Fruit fly (Drosophila melanogaster): Measurements from ENCODE around the gene ab.

Gene ab

DNA sequence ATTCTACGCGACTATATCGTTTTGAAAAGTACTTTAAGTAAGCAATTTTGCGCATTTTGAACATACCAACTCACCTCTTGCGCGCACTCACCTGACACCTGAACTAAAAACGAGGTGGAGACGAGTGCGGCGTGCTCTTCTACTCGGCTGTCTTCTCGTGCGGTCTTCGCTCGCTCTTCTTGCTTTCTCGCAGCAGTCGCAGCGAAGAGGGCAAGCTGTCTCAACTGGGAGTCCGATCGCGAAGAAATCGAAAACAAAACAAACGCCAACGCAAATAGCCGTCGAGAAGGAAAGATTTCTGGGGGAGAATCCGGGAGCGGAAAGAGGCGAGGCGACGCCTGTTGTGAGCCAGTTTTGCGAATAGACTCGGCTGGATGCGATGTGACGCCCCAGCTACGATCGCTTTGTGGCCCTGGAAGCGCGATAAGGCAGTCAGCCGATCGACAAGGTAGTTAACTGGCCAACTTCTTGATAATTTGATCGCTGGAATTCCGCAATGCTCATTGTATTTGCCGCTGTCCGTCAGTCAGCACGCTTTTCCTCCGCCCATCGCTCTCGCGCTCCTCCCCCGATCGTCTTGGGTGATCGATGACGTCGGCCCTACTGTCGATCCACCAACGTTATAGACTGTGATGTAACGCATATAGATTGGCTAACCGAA, 61.3 kb downstream of the ab start:
- no peak for TF ChIP-seq gl (tag; optimal IDR thresholded peaks at IDR 0.05)
- peak; percentile 48; the same call in 2 of the 3 replicates for TF ChIP-seq CG4496 (GFP tag; IDR thresholded peaks at IDR 0.05)
- TF ChIP-seq CG9948 (tag; optimal IDR thresholded peaks at IDR 0.05), result no peak
- peak; percentile 48; the same call in 2 of the 3 replicates for TF ChIP-seq fd96Ca (GFP tag; IDR thresholded peaks at IDR 0.05)
- TF ChIP-seq CG8159 (tag; optimal IDR thresholded peaks at IDR 0.05), result no peak
- no peak for TF ChIP-seq CG17806 (tag; optimal IDR thresholded peaks at IDR 0.05)
- TF ChIP-seq CG12605 (GFP tag; IDR thresholded peaks at IDR 0.05), result peak; percentile 60
- TF ChIP-seq CG10348 (GFP tag; IDR thresholded peaks at IDR 0.05), result no peak
- TF ChIP-seq Snoo (tag; optimal IDR thresholded peaks at IDR 0.05), result peak; percentile 4
- no peak for TF ChIP-seq CG34367 (tag; optimal IDR thresholded peaks at IDR 0.05)
- TF ChIP-seq CG13204 (GFP tag; optimal IDR thresholded peaks at IDR 0.05), result peak; percentile 82
- TF ChIP-seq CG32121 (GFP tag; IDR thresholded peaks at IDR 0.05), result 0 out of 2 replicates have a peak, but pooled peaks have one; percentile 23
- no peak for TF ChIP-seq D1 (tag; optimal IDR thresholded peaks at IDR 0.05)
- TF ChIP-seq Pif1B (GFP tag; optimal IDR thresholded peaks at IDR 0.05), result no peak
- no peak for TF ChIP-seq rn (GFP tag; IDR thresholded peaks at IDR 0.05)
- peak; percentile 55; the same call in 1 of the 2 replicates for TF ChIP-seq Ets98B (GFP tag; IDR thresholded peaks at IDR 0.05)
- peak; percentile 63 for TF ChIP-seq EcR (GFP tag; optimal IDR thresholded peaks at IDR 0.05)
- TF ChIP-seq Pif1A (GFP tag; optimal IDR thresholded peaks at IDR 0.05), result no peak

DNA sequence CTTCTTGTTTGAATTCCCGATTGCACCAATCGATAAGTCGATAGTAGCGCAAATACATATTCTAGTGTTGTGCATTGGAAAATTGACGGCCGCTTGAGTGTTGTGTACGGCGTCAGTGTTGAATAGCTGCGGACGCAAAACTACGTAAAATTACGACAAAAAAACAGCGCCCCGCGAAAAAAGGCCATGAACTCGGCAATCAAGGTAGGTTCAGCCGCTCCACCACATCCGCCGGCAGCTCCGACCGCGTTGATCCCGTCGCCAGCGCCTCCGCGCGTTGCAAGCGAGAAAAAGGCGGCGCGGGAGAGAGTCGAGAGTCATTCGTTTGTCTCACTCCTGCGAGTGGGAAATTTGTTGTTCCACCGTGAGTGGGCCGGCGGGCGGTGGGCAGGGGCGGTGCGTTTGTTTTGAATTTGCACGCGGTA, 67.5 kb downstream of the ab start, which contains the start of gene CG33695:
Gene CG33695 (plus strand): TSS at position 95 of the 425 bp plus-strand sequence.
- peak; percentile 36 for TF ChIP-seq CG15710 (tag; optimal IDR thresholded peaks at IDR 0.05)
- 0 out of 2 replicates have a peak, but pooled peaks have one; percentile 29 for TF ChIP-seq Ets98B (GFP tag; IDR thresholded peaks at IDR 0.05)
- no peak for TF ChIP-seq Pif1B (GFP tag; optimal IDR thresholded peaks at IDR 0.05)
- 0 out of 3 replicates have a peak, but pooled peaks have one; percentile 24 for TF ChIP-seq CG4496 (GFP tag; IDR thresholded peaks at IDR 0.05)
- peak; percentile 42; the same call in 1 of the 2 replicates for TF ChIP-seq CG32121 (GFP tag; IDR thresholded peaks at IDR 0.05)
- TF ChIP-seq EcR (GFP tag; optimal IDR thresholded peaks at IDR 0.05), result peak; percentile 37
- TF ChIP-seq Snoo (tag; optimal IDR thresholded peaks at IDR 0.05), result peak; percentile 54
- TF ChIP-seq CG9948 (tag; optimal IDR thresholded peaks at IDR 0.05), result no peak

DNA sequence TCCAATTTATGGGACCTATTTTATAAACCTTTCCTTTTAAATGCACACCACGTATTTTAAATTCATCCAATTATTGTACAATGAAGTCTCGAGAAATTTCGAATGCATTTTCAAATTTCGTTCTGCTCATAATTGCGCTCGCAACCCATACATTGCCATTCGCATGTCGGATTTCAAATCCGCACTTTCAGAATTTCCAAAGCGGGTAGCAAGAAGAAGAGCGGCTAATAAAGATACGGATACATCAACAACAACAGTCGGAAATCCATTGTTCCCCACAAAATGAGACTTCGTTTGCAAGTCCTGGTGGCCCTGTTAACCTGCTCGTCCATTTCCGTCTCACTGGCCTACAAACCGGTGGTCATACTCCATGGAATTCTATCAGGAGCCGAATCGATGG, 69.6 kb downstream of the ab start, which contains the start of gene Ppt2:
Gene Ppt2 (plus strand): TSS at position 209 of the 400 bp plus-strand sequence.
- no peak for TF ChIP-seq CG15710 (tag; optimal IDR thresholded peaks at IDR 0.05)
- TF ChIP-seq CG8159 (tag; optimal IDR thresholded peaks at IDR 0.05), result no peak
- no peak for TF ChIP-seq D1 (tag; optimal IDR thresholded peaks at IDR 0.05)
- no peak for TF ChIP-seq rn (GFP tag; IDR thresholded peaks at IDR 0.05)
- TF ChIP-seq Ets98B (GFP tag; IDR thresholded peaks at IDR 0.05), result no peak
- no peak for TF ChIP-seq EcR (GFP tag; optimal IDR thresholded peaks at IDR 0.05)
- no peak for TF ChIP-seq CG4496 (GFP tag; IDR thresholded peaks at IDR 0.05)
- no peak for TF ChIP-seq fd96Ca (GFP tag; IDR thresholded peaks at IDR 0.05)
- no peak for TF ChIP-seq CG34367 (tag; optimal IDR thresholded peaks at IDR 0.05)
- no peak for TF ChIP-seq Snoo (tag; optimal IDR thresholded peaks at IDR 0.05)
- no peak for TF ChIP-seq CG32121 (GFP tag; IDR thresholded peaks at IDR 0.05)

DNA sequence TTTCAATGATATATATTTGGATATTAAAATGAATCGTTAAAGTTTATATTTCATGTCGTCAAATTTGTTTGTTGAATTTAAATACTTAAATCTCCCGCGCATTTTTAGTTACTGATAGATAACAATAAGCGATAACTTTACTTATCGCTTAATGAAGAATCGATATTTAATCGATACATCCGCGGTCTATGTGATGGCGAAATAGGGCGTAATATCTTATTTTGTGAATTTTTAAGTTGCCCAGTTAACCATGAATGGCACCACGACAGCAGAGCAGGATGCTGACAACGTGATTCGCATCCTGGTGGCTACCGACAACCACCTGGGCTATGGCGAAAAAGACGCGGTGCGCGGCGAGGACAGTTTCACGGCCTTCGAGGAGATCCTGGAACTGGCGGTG, 71.5 kb downstream of the ab start, which contains the start of gene mre11:
Gene mre11 (plus strand): TSS at position 161 of the 400 bp plus-strand sequence.
- TF ChIP-seq rn (GFP tag; IDR thresholded peaks at IDR 0.05), result no peak
- no peak for TF ChIP-seq CG10348 (GFP tag; IDR thresholded peaks at IDR 0.05)
- TF ChIP-seq CG8159 (tag; optimal IDR thresholded peaks at IDR 0.05), result no peak
- no peak for TF ChIP-seq D1 (tag; optimal IDR thresholded peaks at IDR 0.05)
- no peak for TF ChIP-seq EcR (GFP tag; optimal IDR thresholded peaks at IDR 0.05)
- TF ChIP-seq CG4496 (GFP tag; IDR thresholded peaks at IDR 0.05), result no peak
- no peak for TF ChIP-seq Ets98B (GFP tag; IDR thresholded peaks at IDR 0.05)
- no peak for TF ChIP-seq CG34367 (tag; optimal IDR thresholded peaks at IDR 0.05)
- no peak for TF ChIP-seq Snoo (tag; optimal IDR thresholded peaks at IDR 0.05)
- TF ChIP-seq Pif1B (GFP tag; optimal IDR thresholded peaks at IDR 0.05), result no peak
- no peak for TF ChIP-seq gl (tag; optimal IDR thresholded peaks at IDR 0.05)
- TF ChIP-seq CG8301 (tag; optimal IDR thresholded peaks at IDR 0.05), result no peak
- TF ChIP-seq CG15710 (tag; optimal IDR thresholded peaks at IDR 0.05), result no peak
- TF ChIP-seq CG9948 (tag; optimal IDR thresholded peaks at IDR 0.05), result no peak
- no peak for TF ChIP-seq fd96Ca (GFP tag; IDR thresholded peaks at IDR 0.05)
- TF ChIP-seq CG14655 (GFP tag; optimal IDR thresholded peaks at IDR 0.05), result no peak
- no peak for TF ChIP-seq CG12605 (GFP tag; IDR thresholded peaks at IDR 0.05)

DNA sequence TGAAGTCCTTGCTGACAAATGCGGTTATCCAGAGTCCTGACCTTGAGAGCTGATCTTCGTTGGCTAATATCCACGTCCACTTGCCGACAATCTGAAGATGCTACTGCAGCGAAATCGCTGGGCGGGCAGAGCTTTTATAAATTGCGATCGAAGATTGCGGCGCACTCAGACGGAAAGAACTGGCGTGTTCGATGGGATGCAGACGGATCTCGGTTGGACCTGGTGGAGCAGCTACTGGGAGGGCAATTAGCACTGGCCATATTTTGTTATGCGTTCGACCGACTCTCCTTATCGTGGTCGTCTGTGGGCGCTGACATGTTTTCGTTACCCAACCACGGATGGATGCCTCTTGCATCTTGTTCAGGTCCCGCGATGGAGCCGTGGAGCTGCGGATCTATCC, 75.1 kb downstream of the ab start, which contains the start of gene Osi21:
Gene Osi21 (minus strand): TSS at position 101 of the 400 bp plus-strand sequence.
- no peak for TF ChIP-seq fd96Ca (GFP tag; IDR thresholded peaks at IDR 0.05)
- TF ChIP-seq CG17806 (tag; optimal IDR thresholded peaks at IDR 0.05), result no peak
- no peak for TF ChIP-seq Pif1B (GFP tag; optimal IDR thresholded peaks at IDR 0.05)
- TF ChIP-seq CG12605 (GFP tag; IDR thresholded peaks at IDR 0.05), result no peak
- TF ChIP-seq CG14655 (GFP tag; optimal IDR thresholded peaks at IDR 0.05), result no peak
- no peak for TF ChIP-seq CG13204 (GFP tag; optimal IDR thresholded peaks at IDR 0.05)
- TF ChIP-seq CG10348 (GFP tag; IDR thresholded peaks at IDR 0.05), result no peak
- no peak for TF ChIP-seq CG32121 (GFP tag; IDR thresholded peaks at IDR 0.05)
- TF ChIP-seq Ets98B (GFP tag; IDR thresholded peaks at IDR 0.05), result no peak
- TF ChIP-seq Pif1A (GFP tag; optimal IDR thresholded peaks at IDR 0.05), result no peak
- TF ChIP-seq CG34367 (tag; optimal IDR thresholded peaks at IDR 0.05), result no peak
- no peak for TF ChIP-seq CG4496 (GFP tag; IDR thresholded peaks at IDR 0.05)
- TF ChIP-seq CG15710 (tag; optimal IDR thresholded peaks at IDR 0.05), result no peak
- TF ChIP-seq CG8159 (tag; optimal IDR thresholded peaks at IDR 0.05), result no peak
- no peak for TF ChIP-seq rn (GFP tag; IDR thresholded peaks at IDR 0.05)

Data from whole organism, pupa.